Worm (Caenorhabditis elegans): ENCODE results near the gene M01H9.2.

M01H9.2 gene

ce11 chrIV:4473767-4474166 is 10.7 kb upstream of the M01H9.2 start (continued):
- TF ChIP-seq athp-1 (tag; optimal IDR thresholded peaks at IDR 0.05) (peak; percentile 45), nfya-2 (GFP tag; IDR thresholded peaks at IDR 0.05) (no peak), snpc-3.4 (tag; optimal IDR thresholded peaks at IDR 0.05) (no peak), attf-3 (GFP tag; conservative IDR thresholded peaks at IDR 0.05) (no peak), somi-1 (GFP tag; optimal IDR thresholded peaks at IDR 0.05) (peak; percentile 16), hmg-20 (GFP tag; IDR thresholded peaks at IDR 0.05) (no peak), ztf-28 (GFP tag; IDR thresholded peaks at IDR 0.05) (no peak), Y67H2A.10 (GFP tag; conservative IDR thresholded peaks at IDR 0.05) (no peak), dpff-1 (tag; optimal IDR thresholded peaks at IDR 0.05) (no peak), tbx-9 (tag; optimal IDR thresholded peaks at IDR 0.05; ENCODE audit: borderline replicate concordance) (no peak), ekl-4 (GFP tag; IDR thresholded peaks at IDR 0.05) (no peak), Y53F4B.3 (GFP tag; IDR thresholded peaks at IDR 0.05) (no peak), F57A8.1 (GFP tag; optimal IDR thresholded peaks at IDR 0.05) (no peak), ztf-25 (GFP tag; IDR thresholded peaks at IDR 0.05) (no peak), T07F8.4 (tag; optimal IDR thresholded peaks at IDR 0.05) (no peak), xnd-1 (tag; optimal IDR thresholded peaks at IDR 0.05) (no peak), B0261.1 (tag; optimal IDR thresholded peaks at IDR 0.05) (no peak), ztf-3 (GFP tag; optimal IDR thresholded peaks at IDR 0.05) (no peak), zim-3 (tag; optimal IDR thresholded peaks at IDR 0.05) (no peak), chd-7 (tag; optimal IDR thresholded peaks at IDR 0.05) (peak; percentile 30), rpc-1 (optimal IDR thresholded peaks at IDR 0.05) (no peak), rpc-1 (tag; optimal IDR thresholded peaks at IDR 0.05) (no peak), ceh-27 (GFP tag; optimal IDR thresholded peaks at IDR 0.05) (peak; percentile 1), Y53G8AR.9 (GFP tag; conservative IDR thresholded peaks at IDR 0.05) (no peak), unc-130 (GFP tag; optimal IDR thresholded peaks at IDR 0.05) (no peak), him-1 (tag; optimal IDR thresholded peaks at IDR 0.05) (no peak), dpl-1 (GFP tag; optimal IDR thresholded peaks at IDR 0.05) (no peak), snpc-1.1 (tag; optimal IDR thresholded peaks at IDR 0.05; ENCODE audit: insufficient read depth) (no peak)

ce11 chrIV:4472418-4473173 is 9.6 kb upstream of the M01H9.2 start:
- TF ChIP-seq K11D2.4 (GFP tag; IDR thresholded peaks at IDR 0.05): 0 out of 2 replicates have a peak, but pooled peaks have one; percentile 10
- 0 out of 2 replicates have a peak, but pooled peaks have one; percentile 23 for TF ChIP-seq attf-6 (GFP tag; IDR thresholded peaks at IDR 0.05)
- no peak for TF ChIP-seq F10E7.11 (tag; optimal IDR thresholded peaks at IDR 0.05)
- no peak for TF ChIP-seq mel-28 (tag; optimal IDR thresholded peaks at IDR 0.05; ENCODE audit: borderline replicate concordance)
- peak; percentile 11 for TF ChIP-seq tbp1 (GFP tag; optimal IDR thresholded peaks at IDR 0.05)
- TF ChIP-seq nfya-2 (GFP tag; IDR thresholded peaks at IDR 0.05): no peak
- peak; percentile 8; the same call in 1 of the 2 replicates for TF ChIP-seq let-526 (GFP tag; IDR thresholded peaks at IDR 0.05)
- TF ChIP-seq Y56A3A.18 (GFP tag; IDR thresholded peaks at IDR 0.05): 0 out of 2 replicates have a peak, but pooled peaks have one; percentile 6
- peak in 1 of 3 experiments; percentile 14 for TF ChIP-seq lin-35 (GFP tag; optimal IDR thresholded peaks at IDR 0.05)
- 0 out of 2 replicates have a peak, but pooled peaks have one; percentile 19 for TF ChIP-seq lir-1 (GFP tag; conservative IDR thresholded peaks at IDR 0.05)
- TF ChIP-seq mcd-1 (GFP tag; IDR thresholded peaks at IDR 0.05): peak; percentile 5; the same call in 1 of the 2 replicates
- TF ChIP-seq tlf-1 (GFP tag; optimal IDR thresholded peaks at IDR 0.05): no peak
- TF ChIP-seq chd-7 (tag; optimal IDR thresholded peaks at IDR 0.05): peak; percentile 11
- peak; percentile 11 for TF ChIP-seq ceh-27 (GFP tag; optimal IDR thresholded peaks at IDR 0.05)
- TF ChIP-seq ekl-4 (GFP tag; IDR thresholded peaks at IDR 0.05): no peak
- no peak for TF ChIP-seq lin-54 (GFP tag; optimal IDR thresholded peaks at IDR 0.05)
- peak; percentile 30 for TF ChIP-seq nhr-80 (tag; optimal IDR thresholded peaks at IDR 0.05)
- no peak for TF ChIP-seq cebp-1 (GFP tag; IDR thresholded peaks at IDR 0.05)
- TF ChIP-seq cebp-1 (tag; optimal IDR thresholded peaks at IDR 0.05): peak; percentile 44
